Fruit fly (Drosophila melanogaster): Measurements from ENCODE around the gene tey.

tey gene

DNA sequence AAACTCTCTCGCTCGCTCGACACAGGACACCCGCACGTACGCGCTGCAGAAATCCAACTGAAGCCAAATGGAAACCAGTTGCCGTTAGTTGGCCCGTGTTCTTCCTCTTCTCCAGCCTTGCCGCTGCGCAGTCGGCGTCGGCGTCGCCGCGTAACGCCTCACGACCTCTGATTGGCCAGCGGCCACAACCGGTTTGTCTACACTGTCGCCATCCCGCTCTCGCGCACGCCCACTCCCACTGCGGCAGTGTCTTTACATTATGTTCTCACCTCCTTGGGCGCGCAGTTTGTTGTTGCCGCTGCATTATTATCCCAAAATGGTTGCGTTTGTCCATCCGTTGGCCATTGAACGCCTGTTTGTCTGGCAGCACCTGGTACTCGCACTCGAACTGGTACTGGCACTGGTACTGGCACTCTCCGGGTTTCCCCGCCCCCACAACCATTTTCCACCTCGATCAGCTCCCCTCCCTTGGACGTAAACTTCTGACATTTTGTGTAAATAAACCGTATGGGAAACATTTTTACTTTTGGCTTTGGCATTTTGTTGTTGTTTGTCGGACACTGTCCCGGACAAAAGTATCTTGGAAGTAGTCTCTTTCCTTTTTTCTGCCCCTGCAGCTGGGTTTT is at the start of gene tey:
Gene tey, minus strand, starts transcription at position 500 of the 626 bp plus-strand sequence.
- TF ChIP-seq CG13204 (GFP tag; optimal IDR thresholded peaks at IDR 0.05), result no peak
- 0 out of 3 replicates have a peak, but pooled peaks have one; percentile 26 for TF ChIP-seq CG4496 (GFP tag; IDR thresholded peaks at IDR 0.05)
- no peak for TF ChIP-seq CG15710 (tag; optimal IDR thresholded peaks at IDR 0.05)
- no peak for TF ChIP-seq EcR (GFP tag; optimal IDR thresholded peaks at IDR 0.05)
- no peak for TF ChIP-seq D1 (tag; optimal IDR thresholded peaks at IDR 0.05)
- TF ChIP-seq gl (tag; optimal IDR thresholded peaks at IDR 0.05), result no peak
- no peak for TF ChIP-seq CG9948 (tag; optimal IDR thresholded peaks at IDR 0.05)
- peak; percentile 2 for TF ChIP-seq Pif1B (GFP tag; optimal IDR thresholded peaks at IDR 0.05)

DNA sequence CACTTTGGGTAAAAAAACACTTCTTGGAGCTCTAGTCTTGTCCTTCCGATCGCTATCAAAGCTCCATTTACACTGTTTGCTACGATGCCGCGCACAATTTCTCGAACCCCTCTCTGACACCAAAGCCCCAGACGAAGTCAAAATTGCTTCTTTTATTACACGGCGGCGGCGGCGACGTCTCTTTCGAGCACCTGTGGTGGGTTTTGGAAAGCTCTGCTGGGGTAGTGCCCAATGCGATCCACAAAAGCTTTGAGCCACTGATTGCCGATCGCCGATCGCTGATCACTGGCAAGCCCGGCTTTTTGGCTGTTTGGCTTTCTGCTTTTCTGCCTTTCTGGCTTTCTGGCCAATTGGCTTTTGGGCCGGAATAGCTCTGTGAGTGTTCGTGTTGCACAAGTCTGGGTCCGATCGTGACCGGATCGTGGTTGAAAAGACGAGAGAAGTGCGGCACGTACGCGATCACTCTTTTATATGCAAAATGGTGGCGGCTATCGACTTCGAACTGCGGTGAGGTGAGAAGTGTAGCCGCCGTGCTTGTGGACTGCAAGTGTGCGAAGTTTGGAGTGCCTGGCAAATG is 43.8 kb upstream of the tey start, which contains the start of gene serp:
Gene serp, minus strand, starts transcription at position 446 of the 577 bp plus-strand sequence.
- no peak for TF ChIP-seq CG8301 (tag; optimal IDR thresholded peaks at IDR 0.05)
- TF ChIP-seq CG14655 (GFP tag; optimal IDR thresholded peaks at IDR 0.05), result no peak
- TF ChIP-seq CG4496 (GFP tag; IDR thresholded peaks at IDR 0.05), result 0 out of 3 replicates have a peak, but pooled peaks have one; percentile 60
- TF ChIP-seq Pif1B (GFP tag; optimal IDR thresholded peaks at IDR 0.05), result no peak
- TF ChIP-seq Pif1A (GFP tag; optimal IDR thresholded peaks at IDR 0.05), result no peak
- TF ChIP-seq CG15710 (tag; optimal IDR thresholded peaks at IDR 0.05), result no peak

DNA sequence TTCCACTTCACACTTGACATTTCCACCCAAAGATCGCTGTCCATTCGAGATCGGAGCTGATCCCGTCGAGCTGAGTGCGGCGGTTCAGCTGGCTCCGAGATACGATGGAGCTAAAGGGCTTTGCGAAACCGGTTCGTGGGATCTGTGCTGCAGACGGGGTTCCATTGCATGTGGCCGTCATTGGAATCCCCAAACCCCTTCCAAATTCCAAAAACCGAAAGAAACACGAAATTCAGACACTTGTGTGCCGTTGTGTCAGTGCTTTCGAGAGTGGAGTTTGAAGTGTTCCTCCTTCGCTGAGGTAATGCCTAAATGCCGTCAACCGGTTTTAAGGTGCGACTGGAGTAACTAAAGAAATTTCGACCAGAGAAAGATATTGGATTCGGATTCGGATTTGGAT is 41.0 kb upstream of the tey start:
- TF ChIP-seq gl (tag; optimal IDR thresholded peaks at IDR 0.05) (no peak), CG14655 (GFP tag; optimal IDR thresholded peaks at IDR 0.05) (no peak), EcR (GFP tag; optimal IDR thresholded peaks at IDR 0.05) (no peak), CG4496 (GFP tag; IDR thresholded peaks at IDR 0.05) (no peak), CG8159 (tag; optimal IDR thresholded peaks at IDR 0.05) (no peak), CG32121 (GFP tag; IDR thresholded peaks at IDR 0.05) (no peak), Pif1A (GFP tag; optimal IDR thresholded peaks at IDR 0.05) (no peak), CG34367 (tag; optimal IDR thresholded peaks at IDR 0.05) (no peak), CG8301 (tag; optimal IDR thresholded peaks at IDR 0.05) (no peak), CG9948 (tag; optimal IDR thresholded peaks at IDR 0.05) (no peak), CG15710 (tag; optimal IDR thresholded peaks at IDR 0.05) (no peak), Snoo (tag; optimal IDR thresholded peaks at IDR 0.05) (no peak), CG13204 (GFP tag; optimal IDR thresholded peaks at IDR 0.05) (no peak), CG12605 (GFP tag; IDR thresholded peaks at IDR 0.05) (no peak), fd96Ca (GFP tag; IDR thresholded peaks at IDR 0.05) (no peak), D1 (tag; optimal IDR thresholded peaks at IDR 0.05) (no peak), rn (GFP tag; IDR thresholded peaks at IDR 0.05) (no peak)

- no peak for TF ChIP-seq CG8159 (tag; optimal IDR thresholded peaks at IDR 0.05)
- peak; percentile 52 for TF ChIP-seq EcR (GFP tag; optimal IDR thresholded peaks at IDR 0.05)
- TF ChIP-seq CG15710 (tag; optimal IDR thresholded peaks at IDR 0.05), result no peak
Observed at dm6 chr3L:19703323-19703722, 39.4 kb upstream of the tey start.

dm6 chr3L:19701662-19702061 is 37.8 kb upstream of the tey start:
- TF ChIP-seq EcR (GFP tag; optimal IDR thresholded peaks at IDR 0.05), result no peak
- no peak for TF ChIP-seq Ets98B (GFP tag; IDR thresholded peaks at IDR 0.05)
- TF ChIP-seq CG32121 (GFP tag; IDR thresholded peaks at IDR 0.05), result no peak
- no peak for TF ChIP-seq CG34367 (tag; optimal IDR thresholded peaks at IDR 0.05)
- TF ChIP-seq CG17806 (tag; optimal IDR thresholded peaks at IDR 0.05), result no peak
- TF ChIP-seq CG8159 (tag; optimal IDR thresholded peaks at IDR 0.05), result no peak
- no peak for TF ChIP-seq Snoo (tag; optimal IDR thresholded peaks at IDR 0.05)

DNA sequence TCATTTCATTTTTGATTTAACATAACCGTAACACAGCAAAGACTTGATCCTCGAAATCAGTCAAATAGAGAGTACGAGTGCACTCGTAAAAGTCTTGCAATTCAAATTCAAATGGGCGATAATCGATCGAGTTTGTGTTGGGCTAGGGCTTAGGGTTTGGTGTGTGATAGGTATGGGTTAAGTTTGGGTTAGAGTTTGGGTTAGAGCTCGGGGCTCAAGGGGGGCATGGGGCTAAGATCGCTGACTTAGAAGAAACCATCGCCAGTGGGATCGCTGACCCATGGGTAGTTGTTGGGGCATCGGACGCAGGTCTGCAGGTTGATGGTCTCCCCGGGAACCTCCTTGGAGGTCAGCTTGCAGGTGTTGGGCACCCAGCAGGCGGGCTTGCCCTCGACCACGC is 37.2 kb upstream of the tey start:
- TF ChIP-seq Pif1A (GFP tag; optimal IDR thresholded peaks at IDR 0.05) (no peak), CG32121 (GFP tag; IDR thresholded peaks at IDR 0.05) (no peak), CG13204 (GFP tag; optimal IDR thresholded peaks at IDR 0.05) (no peak), CG15710 (tag; optimal IDR thresholded peaks at IDR 0.05) (no peak), CG34367 (tag; optimal IDR thresholded peaks at IDR 0.05) (no peak), CG4496 (GFP tag; IDR thresholded peaks at IDR 0.05) (no peak), D1 (tag; optimal IDR thresholded peaks at IDR 0.05) (no peak), CG17806 (tag; optimal IDR thresholded peaks at IDR 0.05) (no peak), CG9948 (tag; optimal IDR thresholded peaks at IDR 0.05) (no peak), CG8301 (tag; optimal IDR thresholded peaks at IDR 0.05) (no peak), CG10348 (GFP tag; IDR thresholded peaks at IDR 0.05) (no peak), CG12605 (GFP tag; IDR thresholded peaks at IDR 0.05) (no peak), fd96Ca (GFP tag; IDR thresholded peaks at IDR 0.05) (no peak), CG8159 (tag; optimal IDR thresholded peaks at IDR 0.05) (no peak), EcR (GFP tag; optimal IDR thresholded peaks at IDR 0.05) (no peak), CG14655 (GFP tag; optimal IDR thresholded peaks at IDR 0.05) (no peak), Ets98B (GFP tag; IDR thresholded peaks at IDR 0.05) (no peak)

DNA sequence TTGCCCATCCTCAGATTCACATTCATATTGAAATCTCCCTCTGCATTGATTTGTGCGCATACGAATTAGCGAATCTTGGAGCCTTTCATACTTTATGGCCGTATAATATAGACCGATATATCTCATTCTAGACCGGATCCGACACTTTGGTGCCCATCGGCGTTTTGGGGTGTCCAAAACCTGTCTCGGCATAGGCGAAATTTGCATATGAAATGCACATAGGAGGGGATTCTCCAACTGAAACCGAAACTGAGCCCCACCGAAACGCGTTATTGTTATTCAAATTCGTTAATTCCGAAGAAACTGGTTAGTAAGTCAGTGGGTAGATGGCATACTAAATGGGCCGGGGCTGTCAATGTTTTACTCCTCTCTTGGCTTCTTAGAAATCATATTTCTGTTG is 36.6 kb upstream of the tey start:
- TF ChIP-seq Ets98B (GFP tag; IDR thresholded peaks at IDR 0.05) (no peak), CG10348 (GFP tag; IDR thresholded peaks at IDR 0.05) (no peak), Pif1B (GFP tag; optimal IDR thresholded peaks at IDR 0.05) (no peak), fd96Ca (GFP tag; IDR thresholded peaks at IDR 0.05) (no peak), CG14655 (GFP tag; optimal IDR thresholded peaks at IDR 0.05) (no peak), CG8301 (tag; optimal IDR thresholded peaks at IDR 0.05) (no peak), Snoo (tag; optimal IDR thresholded peaks at IDR 0.05) (no peak), CG9948 (tag; optimal IDR thresholded peaks at IDR 0.05) (no peak), rn (GFP tag; IDR thresholded peaks at IDR 0.05) (no peak), CG17806 (tag; optimal IDR thresholded peaks at IDR 0.05) (no peak), CG32121 (GFP tag; IDR thresholded peaks at IDR 0.05) (no peak), Pif1A (GFP tag; optimal IDR thresholded peaks at IDR 0.05) (no peak), CG8159 (tag; optimal IDR thresholded peaks at IDR 0.05) (no peak), CG12605 (GFP tag; IDR thresholded peaks at IDR 0.05) (no peak), EcR (GFP tag; optimal IDR thresholded peaks at IDR 0.05) (no peak), CG34367 (tag; optimal IDR thresholded peaks at IDR 0.05) (no peak), D1 (tag; optimal IDR thresholded peaks at IDR 0.05) (no peak)
